Worm (Caenorhabditis elegans) whole organism, late embryonic: ENCODE measurements around the gene clec-71.
A peak's percentile ranks its signal among the peaks of the same experiment; 100 is the strongest.

Source experiments
- C38D4.7 ChIP-seq: fragments of 200-800 bp; sonication (Bioruptor generic); optimal IDR thresholded peaks from 2 replicates; lab custom pipeline; 2018; ENCODE audit warnings: mild to moderate bottlenecking, missing genetic modification characterization, moderate library complexity, missing compliant biosample characterization
- K09A11.1 ChIP-seq: sonication (generic microtip); optimal IDR thresholded peaks from 2 replicates; lab custom pipeline; 2017; ENCODE audit warnings: antibody characterized with exemption, mild to moderate bottlenecking, missing genetic modification characterization, missing compliant biosample characterization; ENCODE audit not compliant: insufficient read depth
- T23F11.4 ChIP-seq: fragments of 200-800 bp; sonication (Bioruptor generic); optimal IDR thresholded peaks from 2 replicates; lab custom pipeline; 2018; ENCODE audit warnings: mild to moderate bottlenecking, missing genetic modification characterization, missing compliant biosample characterization
- ama-1 ChIP-seq: fragments of 150-350 bp; optimal IDR thresholded peaks from 2 replicates; lab custom pipeline; 2014
- ceh-24 ChIP-seq: sonication (generic microtip); optimal IDR thresholded peaks from 2 replicates; lab custom pipeline; 2016; ENCODE audit warnings: mild to moderate bottlenecking, missing genetic modification characterization, missing compliant biosample characterization
- ceh-31 ChIP-seq: sonication (generic microtip); optimal IDR thresholded peaks from 2 replicates; lab custom pipeline; 2016; ENCODE audit warnings: missing genetic modification characterization, missing compliant biosample characterization
- ceh-34 ChIP-seq: sonication (generic microtip); optimal IDR thresholded peaks from 2 replicates; lab custom pipeline; 2016; ENCODE audit warnings: mild to moderate bottlenecking, missing genetic modification characterization, missing compliant biosample characterization
- ceh-48 ChIP-seq: sonication (generic microtip); optimal IDR thresholded peaks from 2 replicates; lab custom pipeline; 2016; ENCODE audit warnings: missing genetic modification characterization, inconsistent platforms, missing compliant biosample characterization
- ceh-6 ChIP-seq: fragments of 200-800 bp; sonication (Bioruptor generic); optimal IDR thresholded peaks from 2 replicates; lab custom pipeline; 2018; ENCODE audit warnings: mild to moderate bottlenecking, missing genetic modification characterization, missing compliant biosample characterization
- ceh-9 ChIP-seq: sonication (generic microtip); optimal IDR thresholded peaks from 2 replicates; lab custom pipeline; 2016; ENCODE audit warnings: mild to moderate bottlenecking, missing genetic modification characterization, inconsistent platforms, missing compliant biosample characterization
- che-1 ChIP-seq: sonication (generic microtip); optimal IDR thresholded peaks from 2 replicates; lab custom pipeline; 2016; ENCODE audit warnings: mild to moderate bottlenecking, missing genetic modification characterization, missing compliant biosample characterization
- dmd-4 ChIP-seq: sonication (generic microtip); optimal IDR thresholded peaks from 2 replicates; lab custom pipeline; 2016; ENCODE audit warnings: borderline replicate concordance, missing genetic modification characterization, missing compliant biosample characterization
- dve-1 ChIP-seq: sonication (generic microtip); optimal IDR thresholded peaks from 2 replicates; lab custom pipeline; 2017; ENCODE audit warnings: antibody characterized with exemption, mild to moderate bottlenecking, missing genetic modification characterization, missing compliant biosample characterization
- elt-2 ChIP-seq: sonication (generic microtip); optimal IDR thresholded peaks from 2 replicates; lab custom pipeline; 2016; ENCODE audit warnings: missing genetic modification reagents, missing genetic modification characterization, missing compliant biosample characterization
- elt-4 ChIP-seq: sonication (generic microtip); optimal IDR thresholded peaks from 2 replicates; lab custom pipeline; 2016; ENCODE audit warnings: missing genetic modification characterization, missing compliant biosample characterization
- ets-4 ChIP-seq: sonication (generic microtip); optimal IDR thresholded peaks from 2 replicates; lab custom pipeline; 2016; ENCODE audit warnings: missing genetic modification characterization, missing compliant biosample characterization
- fax-1 ChIP-seq: sonication (generic microtip); optimal IDR thresholded peaks from 2 replicates; lab custom pipeline; 2016; ENCODE audit warnings: missing genotype, missing genetic modification characterization, missing compliant biosample characterization
- fkh-6 ChIP-seq: sonication (generic microtip); optimal IDR thresholded peaks from 2 replicates; lab custom pipeline; 2016; ENCODE audit warnings: missing genetic modification characterization, missing compliant biosample characterization
- gmeb-2 ChIP-seq: sonication (generic microtip); optimal IDR thresholded peaks from 2 replicates; lab custom pipeline; 2016; ENCODE audit warnings: missing genetic modification characterization, inconsistent platforms, missing compliant biosample characterization
- hlh-30 ChIP-seq: sonication (generic microtip); optimal IDR thresholded peaks from 2 replicates; lab custom pipeline; 2017; ENCODE audit warnings: antibody characterized with exemption, missing genetic modification characterization, missing compliant biosample characterization; ENCODE audit not compliant: insufficient read depth
- hlh-6 ChIP-seq: sonication (generic microtip); optimal IDR thresholded peaks from 2 replicates; lab custom pipeline; 2016; ENCODE audit warnings: missing genotype, missing genetic modification characterization, missing compliant biosample characterization
- hlh-8 ChIP-seq: sonication (generic microtip); optimal IDR thresholded peaks from 2 replicates; lab custom pipeline; 2016; ENCODE audit warnings: missing genotype, missing genetic modification characterization, missing compliant biosample characterization
- lim-6 ChIP-seq: sonication (generic microtip); optimal IDR thresholded peaks from 2 replicates; lab custom pipeline; 2016; ENCODE audit warnings: missing genetic modification characterization, missing compliant biosample characterization
- lin-11 ChIP-seq: fragments of 200-800 bp; sonication (Bioruptor generic); optimal IDR thresholded peaks from 2 replicates; lab custom pipeline; 2018; ENCODE audit warnings: mild to moderate bottlenecking, missing genetic modification characterization, missing compliant biosample characterization
- madf-2 ChIP-seq: sonication (generic microtip); optimal IDR thresholded peaks from 2 replicates; lab custom pipeline; 2017; ENCODE audit warnings: missing genetic modification characterization, missing compliant biosample characterization
- nfya-1 ChIP-seq: sonication (generic microtip); optimal IDR thresholded peaks from 2 replicates; lab custom pipeline; 2017; ENCODE audit warnings: missing genetic modification characterization, mild to moderate bottlenecking, missing compliant biosample characterization, antibody characterized with exemption, moderate library complexity
- nhr-11 ChIP-seq: fragments of 150-350 bp; optimal IDR thresholded peaks from 2 replicates; lab custom pipeline; 2014; ENCODE audit warnings: missing biosample characterization, missing genetic modification characterization
- nhr-232 ChIP-seq: sonication (generic microtip); optimal IDR thresholded peaks from 2 replicates; lab custom pipeline; 2016; ENCODE audit warnings: missing genetic modification characterization, missing compliant biosample characterization
- odd-2 ChIP-seq: sonication (generic microtip); optimal IDR thresholded peaks from 2 replicates; lab custom pipeline; 2017; ENCODE audit warnings: antibody characterized with exemption, mild to moderate bottlenecking, missing genetic modification characterization, missing compliant biosample characterization
- pqm-1 ChIP-seq: sonication (generic microtip); optimal IDR thresholded peaks from 2 replicates; lab custom pipeline; 2016; ENCODE audit warnings: missing genetic modification characterization, missing compliant biosample characterization
- pros-1 ChIP-seq: fragments of 150-350 bp; optimal IDR thresholded peaks from 2 replicates; lab custom pipeline; 2014; ENCODE audit warnings: missing biosample characterization, missing genetic modification reagents, missing genetic modification characterization
- rnt-1 ChIP-seq: sonication (generic microtip); optimal IDR thresholded peaks from 2 replicates; lab custom pipeline; 2016; ENCODE audit warnings: missing genetic modification characterization, missing compliant biosample characterization
- sdc-2 ChIP-seq: sonication (generic microtip); optimal IDR thresholded peaks from 2 replicates; lab custom pipeline; 2016; ENCODE audit warnings: missing genotype, missing genetic modification characterization, missing compliant biosample characterization
- sox-4 ChIP-seq: sonication (generic microtip); optimal IDR thresholded peaks from 2 replicates; lab custom pipeline; 2017; ENCODE audit warnings: mild to moderate bottlenecking, missing genetic modification characterization, inconsistent platforms, missing compliant biosample characterization
- syd-9 ChIP-seq: sonication (generic microtip); optimal IDR thresholded peaks from 2 replicates; lab custom pipeline; 2016; ENCODE audit warnings: mild to moderate bottlenecking, missing genetic modification characterization, moderate library complexity, missing compliant biosample characterization
- tbx-7 ChIP-seq: sonication (generic microtip); optimal IDR thresholded peaks from 2 replicates; lab custom pipeline; 2016; ENCODE audit warnings: missing genotype, missing genetic modification characterization, missing compliant biosample characterization
- zip-5 ChIP-seq: sonication (generic microtip); optimal IDR thresholded peaks from 2 replicates; lab custom pipeline; 2016; ENCODE audit warnings: missing genetic modification characterization, missing compliant biosample characterization

The clec-71 gene

ce11 chrIV:3979525-3979924, 42.3 kb downstream of the clec-71 start, which contains the start of gene srh-222:
srh-222 (plus strand) TSS chrIV:3979825.
- TF ChIP-seq sdc-2 (tag; lab: Kevin White, UChicago) (no peak), lim-6 (tag; lab: Kevin White, UChicago) (no peak), gmeb-2 (tag; lab: Kevin White, UChicago) (no peak)

ce11 chrIV:3981601-3982000, 44.3 kb downstream of the clec-71 start, which contains the start of gene srh-223:
srh-223 (plus strand) TSS chrIV:3981901.
- no peak for TF ChIP-seq ceh-6 (GFP tag; lab: Kevin White, UChicago)
- no peak for TF ChIP-seq ceh-31 (tag; lab: Kevin White, UChicago)
- TF ChIP-seq syd-9 (tag; lab: Kevin White, UChicago): no peak
- no peak for TF ChIP-seq lin-11 (tag; lab: Kevin White, UChicago)
- TF ChIP-seq dve-1: no peak
- no peak for TF ChIP-seq nhr-232 (tag; lab: Kevin White, UChicago)
- TF ChIP-seq, all 69 proteins: peak for 0

ce11 chrIV:3988132-3988531, 50.9 kb downstream of the clec-71 start:
- TF ChIP-seq nfya-1 (tag; lab: Kevin White, UChicago) (no peak), che-1 (tag; lab: Kevin White, UChicago) (no peak), nhr-11 (tag; lab: Kevin White, UChicago) (no peak), K09A11.1 (tag; lab: Kevin White, UChicago) (no peak), ets-4 (tag; lab: Kevin White, UChicago) (no peak), rnt-1 (tag; lab: Kevin White, UChicago) (no peak), fax-1 (tag; lab: Kevin White, UChicago) (no peak), sox-4 (tag; lab: Kevin White, UChicago) (no peak), ceh-9 (tag; lab: Kevin White, UChicago) (no peak), ceh-34 (tag; lab: Kevin White, UChicago) (no peak), odd-2 (tag; lab: Kevin White, UChicago) (no peak), pros-1 (no peak)
- TF ChIP-seq, all 69 proteins: peak for 0

- no peak for TF ChIP-seq T23F11.4 (GFP tag; lab: Kevin White, UChicago)
- no peak for TF ChIP-seq gmeb-2 (tag; lab: Kevin White, UChicago)
- no peak for TF ChIP-seq hlh-8 (tag; lab: Kevin White, UChicago)
- no peak for TF ChIP-seq tbx-7 (tag; lab: Kevin White, UChicago)
- no peak for TF ChIP-seq fkh-6
- TF ChIP-seq pqm-1 (tag; lab: Kevin White, UChicago): peak; percentile 83
- TF ChIP-seq zip-5 (tag; lab: Kevin White, UChicago): peak; percentile 5
- no peak for TF ChIP-seq sdc-2 (tag; lab: Kevin White, UChicago)
- TF ChIP-seq nhr-11 (tag; lab: Kevin White, UChicago): no peak
- no peak for TF ChIP-seq ceh-48 (tag; lab: Kevin White, UChicago)
- TF ChIP-seq elt-2 (tag; lab: Kevin White, UChicago): peak; percentile 100
- TF ChIP-seq elt-4 (tag; lab: Kevin White, UChicago): no peak
- no peak for TF ChIP-seq ceh-24 (tag; lab: Kevin White, UChicago)
- no peak for TF ChIP-seq hlh-30
- TF ChIP-seq fax-1 (tag; lab: Kevin White, UChicago): no peak
- TF ChIP-seq nfya-1 (tag; lab: Kevin White, UChicago): no peak
- TF ChIP-seq madf-2 (tag; lab: Kevin White, UChicago): no peak
- TF ChIP-seq hlh-6 (tag; lab: Kevin White, UChicago): no peak
- TF ChIP-seq dmd-4: no peak
- TF ChIP-seq ama-1 (lab: Kevin White, UChicago): no peak
- TF ChIP-seq C38D4.7 (GFP tag; lab: Kevin White, UChicago): no peak
- TF ChIP-seq, all 69 proteins: peak for 3
These were observed 51.4 kb downstream of the clec-71 start, which contains the start of gene clec-78 for ce11 chrIV:3988638-3989152. clec-78 (plus strand) TSS chrIV:3989102.
